Fruit fly (Drosophila melanogaster) whole organism, embryonic: ENCODE data around the gene Schip1.

Experiments
- Bdp1 ChIP-seq: fragments of 200-800 bp; sonication (Bioruptor generic); optimal IDR thresholded peaks from 3 replicates; lab custom pipeline; 2016; ENCODE audit warnings: missing biosample characterization, missing genetic modification characterization
- BtbVII ChIP-seq: fragments of 200-800 bp; sonication (Bioruptor generic); optimal IDR thresholded peaks from 3 replicates; lab custom pipeline; 2017; ENCODE audit warnings: missing biosample characterization, mild to moderate bottlenecking, missing genetic modification characterization
- CG11093 ChIP-seq: fragments of 200-800 bp; sonication (Bioruptor generic); IDR thresholded peaks from 3 replicates; pipeline ENCODE4 v1.3.6; 2022; ENCODE audit warnings: missing biosample characterization, missing genetic modification characterization
- CG12391 ChIP-seq: fragments of 200-800 bp; sonication (Bioruptor generic); optimal IDR thresholded peaks from 3 replicates; lab custom pipeline; 2018; ENCODE audit warnings: missing biosample characterization, mild to moderate bottlenecking, missing genetic modification characterization, moderate library complexity
- CG15696 ChIP-seq: fragments of 200-800 bp; sonication (Bioruptor generic); optimal IDR thresholded peaks from 2 replicates; lab custom pipeline; 2019; ENCODE audit warnings: missing biosample characterization, mild to moderate bottlenecking, missing genetic modification characterization, moderate library complexity
- CG17186 ChIP-seq: fragments of 200-800 bp; sonication (Bioruptor generic); optimal IDR thresholded peaks from 3 replicates; lab custom pipeline; 2017; ENCODE audit warnings: missing biosample characterization, missing genetic modification reagents, missing genetic modification characterization
- CG17361 ChIP-seq: fragments of 200-800 bp; sonication (Bioruptor generic); IDR thresholded peaks from 3 replicates; pipeline ENCODE4 v1.3.6; 2022; ENCODE audit warnings: missing biosample characterization, missing genetic modification characterization
- CG17802 ChIP-seq: fragments of 200-800 bp; sonication (Bioruptor generic); optimal IDR thresholded peaks from 2 replicates; lab custom pipeline; 2018; ENCODE audit warnings: missing biosample characterization, mild to moderate bottlenecking, missing genetic modification characterization, moderate library complexity
- CG1832 ChIP-seq: fragments of 200-800 bp; sonication (Bioruptor generic); optimal IDR thresholded peaks from 2 replicates; lab custom pipeline; 2017; ENCODE audit warnings: missing biosample characterization, mild to moderate bottlenecking, missing genetic modification characterization, inconsistent platforms
- CG2712 ChIP-seq: fragments of 200-800 bp; optimal IDR thresholded peaks from 3 replicates; lab custom pipeline; 2019; ENCODE audit warnings: missing biosample characterization, mild to moderate bottlenecking, missing genetic modification characterization, moderate library complexity
- CG32767 ChIP-seq: fragments of 200-800 bp; sonication (Bioruptor generic); IDR thresholded peaks from 2 replicates; pipeline ENCODE4 v1.3.6; 2022; ENCODE audit warnings: missing biosample characterization, missing genetic modification characterization
- CG4820 ChIP-seq: fragments of 200-800 bp; sonication (Bioruptor generic); optimal IDR thresholded peaks from 3 replicates; lab custom pipeline; 2016; ENCODE audit warnings: missing biosample characterization, missing genetic modification characterization
- CG6791 ChIP-seq: fragments of 200-800 bp; sonication (Bioruptor generic); IDR thresholded peaks from 3 replicates; pipeline ENCODE4 v1.3.6; 2022; ENCODE audit warnings: missing biosample characterization, missing genetic modification characterization; ENCODE audit not compliant: partially characterized antibody
- CG7372 ChIP-seq: fragments of 200-800 bp; sonication (Bioruptor generic); IDR thresholded peaks from 2 replicates; pipeline ENCODE4 v1.3.6; 2022; ENCODE audit warnings: missing biosample characterization, missing genetic modification characterization
- CG7556 ChIP-seq: fragments of 200-800 bp; sonication (Bioruptor generic); optimal IDR thresholded peaks from 2 replicates; lab custom pipeline; 2017; ENCODE audit warnings: missing biosample characterization, mild to moderate bottlenecking, missing genetic modification characterization
- CG7987 ChIP-seq: fragments of 200-800 bp; sonication (Bioruptor generic); optimal IDR thresholded peaks from 2 replicates; lab custom pipeline; 2018; ENCODE audit warnings: missing biosample characterization, mild to moderate bottlenecking, missing genetic modification characterization, moderate library complexity
- Dad ChIP-seq: fragments of 200-800 bp; sonication (Bioruptor generic); optimal IDR thresholded peaks from 3 replicates; lab custom pipeline; 2016; ENCODE audit warnings: missing biosample characterization, missing genetic modification characterization
- Dbx ChIP-seq: fragments of 200-800 bp; sonication (Bioruptor generic); IDR thresholded peaks from 3 replicates; pipeline ENCODE4 v1.3.6; 2022; ENCODE audit warnings: missing biosample characterization, missing genetic modification characterization
- Dref ChIP-seq: fragments of 200-800 bp; sonication (Bioruptor generic); IDR thresholded peaks from 2 replicates; pipeline ENCODE4 v1.3.6; 2022; ENCODE audit warnings: missing biosample characterization, missing genetic modification characterization
- HLH4C ChIP-seq: fragments of 200-800 bp; sonication (Bioruptor generic); IDR thresholded peaks from 3 replicates; pipeline ENCODE4 v1.3.6; 2022; ENCODE audit warnings: missing biosample characterization, missing genetic modification characterization; ENCODE audit not compliant: partially characterized antibody
- Hmr ChIP-seq: fragments of 200-800 bp; sonication (Bioruptor generic); optimal IDR thresholded peaks from 3 replicates; lab custom pipeline; 2017; ENCODE audit warnings: mild to moderate bottlenecking, missing biosample characterization, missing genetic modification reagents, missing genetic modification characterization
- Hsf ChIP-seq: fragments of 200-800 bp; sonication (Bioruptor generic); optimal IDR thresholded peaks from 3 replicates; lab custom pipeline; 2016; ENCODE audit warnings: missing biosample characterization, missing genetic modification characterization
- Lhr ChIP-seq: fragments of 200-800 bp; sonication (Bioruptor generic); optimal IDR thresholded peaks from 3 replicates; lab custom pipeline; 2017; ENCODE audit warnings: mild to moderate bottlenecking, missing biosample characterization, missing genetic modification reagents, missing genetic modification characterization
- Lim3 ChIP-seq: fragments of 200-800 bp; sonication (Bioruptor generic); IDR thresholded peaks from 2 replicates; pipeline ENCODE4 v1.3.6; 2022; ENCODE audit warnings: missing biosample characterization, missing genetic modification characterization
- MESR4 ChIP-seq: fragments of 200-800 bp; sonication (Bioruptor generic); optimal IDR thresholded peaks from 2 replicates; lab custom pipeline; 2018; ENCODE audit warnings: missing biosample characterization, mild to moderate bottlenecking, missing genetic modification characterization, moderate library complexity
- Nf-YA ChIP-seq: fragments of 200-800 bp; sonication (Bioruptor generic); IDR thresholded peaks from 2 replicates; pipeline ENCODE4 v1.3.6; 2022; ENCODE audit warnings: missing biosample characterization, missing genetic modification characterization
- Nf-YB ChIP-seq: fragments of 200-800 bp; sonication (Bioruptor generic); optimal IDR thresholded peaks from 3 replicates; lab custom pipeline; 2019; ENCODE audit warnings: missing biosample characterization, mild to moderate bottlenecking, missing genetic modification characterization, moderate library complexity
- Scr ChIP-seq: fragments of 200-800 bp; sonication (Bioruptor generic); IDR thresholded peaks from 2 replicates; pipeline ENCODE4 v1.3.6; 2022; ENCODE audit warnings: missing biosample characterization, missing genetic modification characterization; ENCODE audit not compliant: partially characterized antibody
- Sox102F ChIP-seq: fragments of 200-800 bp; sonication (Bioruptor generic); optimal IDR thresholded peaks from 2 replicates; lab custom pipeline; 2018; ENCODE audit warnings: missing biosample characterization, mild to moderate bottlenecking, missing genetic modification characterization, moderate library complexity
- Taf1 ChIP-seq: fragments of 200-800 bp; sonication (Bioruptor generic); IDR thresholded peaks from 2 replicates; pipeline ENCODE4 v1.3.6; 2022; ENCODE audit warnings: missing biosample characterization, missing genetic modification characterization
- Usf ChIP-seq: fragments of 200-800 bp; sonication (Bioruptor generic); optimal IDR thresholded peaks from 2 replicates; lab custom pipeline; 2017; ENCODE audit warnings: missing genotype, missing biosample characterization, missing genetic modification characterization
- amos ChIP-seq: fragments of 200-800 bp; sonication (Bioruptor generic); IDR thresholded peaks from 2 replicates; pipeline ENCODE4 v1.3.6; 2022; ENCODE audit warnings: missing biosample characterization, missing genetic modification characterization; ENCODE audit not compliant: partially characterized antibody
- ara ChIP-seq: fragments of 200-800 bp; sonication (Bioruptor generic); IDR thresholded peaks from 2 replicates; pipeline ENCODE4 v1.3.6; 2022; ENCODE audit warnings: missing biosample characterization, missing genetic modification characterization
- bigmax ChIP-seq: fragments of 200-800 bp; sonication (Bioruptor generic); optimal IDR thresholded peaks from 2 replicates; lab custom pipeline; 2018; ENCODE audit warnings: missing biosample characterization, mild to moderate bottlenecking, missing genetic modification characterization
- bowl ChIP-seq: fragments of 200-800 bp; sonication (Bioruptor generic); IDR thresholded peaks from 2 replicates; pipeline ENCODE4 v1.3.6; 2022; ENCODE audit warnings: missing biosample characterization, missing genetic modification characterization
- cato ChIP-seq: fragments of 200-800 bp; sonication (Bioruptor generic); optimal IDR thresholded peaks from 2 replicates; lab custom pipeline; 2016; ENCODE audit warnings: missing biosample characterization, missing genetic modification characterization, borderline replicate concordance
- crc ChIP-seq: fragments of 200-800 bp; sonication (Bioruptor generic); optimal IDR thresholded peaks from 2 replicates; lab custom pipeline; 2016; ENCODE audit warnings: missing biosample characterization, missing genetic modification characterization
- crp ChIP-seq, 2 experiments: fragments of 200-800 bp; sonication (Bioruptor generic); optimal IDR thresholded peaks; 2 replicates in 1 of 2; 3 replicates in 1 of 2; lab custom pipeline; 2017; ENCODE audit warnings: missing biosample characterization in 2 of 2, missing genetic modification characterization in 2 of 2, mild to moderate bottlenecking in 1 of 2, moderate library complexity in 1 of 2
- cwo ChIP-seq: fragments of 200-800 bp; sonication (Bioruptor generic); optimal IDR thresholded peaks from 3 replicates; lab custom pipeline; 2017; ENCODE audit warnings: missing biosample characterization, missing genetic modification characterization, mild to moderate bottlenecking, moderate library complexity, missing genetic modification reagents
- dimm ChIP-seq: fragments of 200-800 bp; sonication (Bioruptor generic); IDR thresholded peaks from 2 replicates; pipeline ENCODE4 v1.3.6; 2022; ENCODE audit warnings: missing biosample characterization, missing genetic modification characterization
- dysf ChIP-seq: fragments of 200-800 bp; sonication (Bioruptor generic); IDR thresholded peaks from 3 replicates; pipeline ENCODE4 v1.3.6; 2022; ENCODE audit warnings: missing biosample characterization, missing genetic modification characterization
- ems ChIP-seq: fragments of 200-800 bp; sonication (Bioruptor generic); optimal IDR thresholded peaks from 3 replicates; lab custom pipeline; 2016; ENCODE audit warnings: missing biosample characterization, missing genetic modification characterization
- ewg ChIP-seq: fragments of 200-800 bp; sonication (Bioruptor generic); optimal IDR thresholded peaks from 3 replicates; lab custom pipeline; 2017; ENCODE audit warnings: mild to moderate bottlenecking, missing biosample characterization, missing genetic modification reagents, missing genetic modification characterization
- kni ChIP-seq: fragments of 200-800 bp; sonication (Bioruptor generic); optimal IDR thresholded peaks from 3 replicates; lab custom pipeline; 2017; ENCODE audit warnings: mild to moderate bottlenecking, missing biosample characterization, missing genetic modification reagents, missing genetic modification characterization
- lmd ChIP-seq: fragments of 200-800 bp; sonication (Bioruptor generic); IDR thresholded peaks from 2 replicates; pipeline ENCODE4 v1.3.6; 2022; ENCODE audit warnings: missing biosample characterization, missing genetic modification characterization
- mam ChIP-seq: fragments of 200-800 bp; sonication (Bioruptor generic); optimal IDR thresholded peaks from 3 replicates; lab custom pipeline; 2016; ENCODE audit warnings: missing biosample characterization, missing genetic modification characterization
- odd ChIP-seq: fragments of 200-800 bp; sonication (Bioruptor generic); optimal IDR thresholded peaks from 2 replicates; lab custom pipeline; 2017; ENCODE audit warnings: missing biosample characterization, mild to moderate bottlenecking, missing genetic modification characterization
- seq ChIP-seq: fragments of 200-800 bp; sonication (Bioruptor generic); IDR thresholded peaks from 2 replicates; pipeline ENCODE4 v1.3.6; 2022; ENCODE audit warnings: missing biosample characterization, missing genetic modification characterization
- slbo ChIP-seq: fragments of 200-800 bp; sonication (Bioruptor generic); IDR thresholded peaks from 2 replicates; pipeline ENCODE4 v1.3.6; 2022; ENCODE audit warnings: missing biosample characterization, missing genetic modification characterization
- sr ChIP-seq: fragments of 200-800 bp; sonication (Bioruptor generic); IDR thresholded peaks from 3 replicates; pipeline ENCODE4 v1.3.6; 2022; ENCODE audit warnings: missing biosample characterization, missing genetic modification characterization
- usp ChIP-seq: fragments of >200 bp; optimal IDR thresholded peaks from 2 replicates; lab custom pipeline; 2017; ENCODE audit warnings: missing biosample characterization, missing genetic modification characterization

Schip1 gene

DNA sequence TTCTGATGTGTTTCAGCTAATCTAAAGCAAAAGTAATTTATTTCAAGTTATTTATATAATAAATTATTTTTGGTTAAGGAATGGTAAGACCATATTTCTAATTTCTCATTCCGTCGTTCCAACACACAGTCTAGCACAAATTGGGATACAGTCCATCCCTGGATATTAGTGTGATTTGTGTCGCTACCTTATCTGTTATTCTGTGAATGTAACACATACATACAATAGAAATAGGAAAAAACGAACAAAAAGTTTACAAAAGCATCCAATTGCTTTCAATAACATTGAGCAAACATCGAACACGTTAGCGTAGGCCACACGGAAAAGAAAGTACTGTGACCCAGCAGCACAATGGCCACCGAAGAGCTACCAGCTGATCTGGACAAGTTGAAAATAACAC lies 35.6 kb upstream of the Schip1 start, which contains the start of gene CG5056 (continued):
- no peak for TF ChIP-seq HLH4C (GFP tag; lab: Robert Waterston, UW)
- TF ChIP-seq slbo (GFP tag; lab: Robert Waterston, UW) = peak; percentile 43; the same call in 1 of the 2 replicates
- no peak for TF ChIP-seq Dbx (GFP tag; lab: Robert Waterston, UW)
- no peak for TF ChIP-seq usp (GFP tag; lab: Kevin White, UChicago)
- no peak for TF ChIP-seq Bdp1 (GFP tag; lab: Kevin White, UChicago)
- TF ChIP-seq CG7987 (GFP tag; lab: Kevin White, UChicago) = peak; percentile 5
- no peak for TF ChIP-seq Lim3 (GFP tag; lab: Robert Waterston, UW)
- peak; percentile 48 for TF ChIP-seq CG17186 (GFP tag; lab: Kevin White, UChicago)
- no peak for TF ChIP-seq Nf-YA (GFP tag; lab: Robert Waterston, UW)
- TF ChIP-seq Usf (GFP tag; lab: Kevin White, UChicago) = no peak
- no peak for TF ChIP-seq sr
- TF ChIP-seq ems (GFP tag; lab: Kevin White, UChicago) = no peak
- no peak for TF ChIP-seq dysf
- TF ChIP-seq dimm = no peak
- TF ChIP-seq ewg = peak; percentile 41
- TF ChIP-seq mam = no peak
- TF ChIP-seq CG4820 (GFP tag; lab: Kevin White, UChicago) = no peak
- TF ChIP-seq ara (GFP tag; lab: Robert Waterston, UW) = no peak
- no peak for TF ChIP-seq seq (GFP tag; lab: Robert Waterston, UW)
- TF ChIP-seq lmd (GFP tag; lab: Robert Waterston, UW) = peak; percentile 16; the same call in 1 of the 2 replicates
- no peak for TF ChIP-seq Dad
- peak; percentile 54; the same call in 2 of the 3 replicates for TF ChIP-seq CG17361
- no peak for TF ChIP-seq Nf-YB
- no peak for TF ChIP-seq CG7372 (GFP tag; lab: Robert Waterston, UW)
- peak; percentile 83 for TF ChIP-seq CG17802 (tag; lab: Kevin White, UChicago)
- peak; percentile 69 for TF ChIP-seq bigmax (GFP tag; lab: Kevin White, UChicago)
- peak; percentile 75 for TF ChIP-seq CG32767 (GFP tag; lab: Robert Waterston, UW)
- no peak for TF ChIP-seq BtbVII (GFP tag; lab: Kevin White, UChicago)
- peak; percentile 10; the same call in 1 of the 2 replicates for TF ChIP-seq amos (GFP tag; lab: Robert Waterston, UW)
- no peak for TF ChIP-seq bowl
- peak; percentile 39 for TF ChIP-seq Dref (GFP tag; lab: Robert Waterston, UW)
- TF ChIP-seq CG15696 = peak; percentile 18
- no peak for TF ChIP-seq odd (GFP tag; lab: Kevin White, UChicago)
- TF ChIP-seq CG7556 = no peak
- TF ChIP-seq crp (GFP tag; optimal IDR thresholded peaks at IDR 0.05; lab: Kevin White, UChicago) = peak in 1 of 2 experiments; percentile 66
- TF ChIP-seq crc (GFP tag; lab: Kevin White, UChicago) = no peak
- TF ChIP-seq cato (GFP tag; lab: Kevin White, UChicago) = no peak
- peak; percentile 95 for TF ChIP-seq MESR4 (GFP tag; lab: Kevin White, UChicago)
- TF ChIP-seq Taf1 (GFP tag; lab: Robert Waterston, UW) = no peak
- TF ChIP-seq CG1832 (GFP tag; lab: Kevin White, UChicago) = no peak
- TF ChIP-seq Scr (GFP tag; lab: Robert Waterston, UW) = peak; percentile 26; the same call in 1 of the 2 replicates
- TF ChIP-seq kni = no peak
- 0 out of 3 replicates have a peak, but pooled peaks have one; percentile 25 for TF ChIP-seq CG6791
- no peak for TF ChIP-seq Hmr (GFP tag; lab: Kevin White, UChicago)
- TF ChIP-seq CG12391 (tag; lab: Kevin White, UChicago) = peak; percentile 47
- no peak for TF ChIP-seq cwo (GFP tag; lab: Kevin White, UChicago)
- peak; percentile 54 for TF ChIP-seq Lhr (GFP tag; lab: Kevin White, UChicago)
- TF ChIP-seq CG2712 = peak; percentile 63
- no peak for TF ChIP-seq Sox102F (GFP tag; lab: Kevin White, UChicago)
- TF ChIP-seq Hsf = peak; percentile 2
- TF ChIP-seq CG11093 (GFP tag; lab: Robert Waterston, UW) = no peak
